Worm (Caenorhabditis elegans) whole organism, young adult: ENCODE results near the gene fbxb-72.

Experiments used
- B0019.2 ChIP-seq: fragments of 200-800 bp; sonication (Bioruptor generic); conservative IDR thresholded peaks from 2 replicates; pipeline ENCODE4 v1.3.6; 2022; ENCODE audit warnings: missing genetic modification reagents, missing genetic modification characterization, missing compliant biosample characterization
- B0336.3 ChIP-seq: fragments of 200-800 bp; sonication (Bioruptor generic); IDR thresholded peaks from 2 replicates; pipeline ENCODE4 v1.3.6; 2022; ENCODE audit warnings: missing genetic modification characterization, missing compliant biosample characterization
- C17E4.6 ChIP-seq: fragments of 200-800 bp; sonication (Bioruptor generic); IDR thresholded peaks from 2 replicates; pipeline ENCODE4 v1.3.6; 2022; ENCODE audit warnings: missing genetic modification reagents, missing genetic modification characterization, missing compliant biosample characterization
- D2030.7 ChIP-seq: fragments of 200-800 bp; sonication (Bioruptor generic); IDR thresholded peaks from 2 replicates; pipeline ENCODE4 v1.3.6; 2022; ENCODE audit warnings: missing genetic modification reagents, missing genetic modification characterization, missing compliant biosample characterization
- F10E7.11 ChIP-seq: sonication (generic microtip); optimal IDR thresholded peaks from 2 replicates; lab custom pipeline; 2017; ENCODE audit warnings: mild to moderate bottlenecking, missing genetic modification characterization, moderate library complexity, missing compliant biosample characterization
- F33H1.4 ChIP-seq: fragments of 200-800 bp; sonication (Bioruptor generic); IDR thresholded peaks from 2 replicates; pipeline ENCODE4 v1.3.6; 2022; ENCODE audit warnings: missing genetic modification reagents, missing genetic modification characterization, missing compliant biosample characterization
- F57C9.4 ChIP-seq: sonication (generic microtip); optimal IDR thresholded peaks from 2 replicates; lab custom pipeline; 2017; ENCODE audit warnings: mild to moderate bottlenecking, missing genetic modification characterization, missing compliant biosample characterization
- K11D2.4 ChIP-seq: fragments of 200-800 bp; sonication (Bioruptor generic); IDR thresholded peaks from 2 replicates; pipeline ENCODE4 v1.3.6; 2022; ENCODE audit warnings: missing genetic modification reagents, missing genetic modification characterization, missing compliant biosample characterization
- K12H6.12 ChIP-seq: fragments of 200-800 bp; sonication (Bioruptor generic); optimal IDR thresholded peaks from 2 replicates; lab custom pipeline; 2018; ENCODE audit warnings: mild to moderate bottlenecking, missing genetic modification characterization, missing compliant biosample characterization
- Y53G8AR.9 ChIP-seq: fragments of 200-800 bp; sonication (Bioruptor generic); conservative IDR thresholded peaks from 2 replicates; pipeline ENCODE4 v1.3.6; 2022; ENCODE audit warnings: missing genetic modification reagents, missing genetic modification characterization, missing compliant biosample characterization
- Y56A3A.18 ChIP-seq: fragments of 200-800 bp; sonication (Bioruptor generic); IDR thresholded peaks from 2 replicates; pipeline ENCODE4 v1.3.6; 2022; ENCODE audit warnings: missing genetic modification reagents, missing genetic modification characterization, missing compliant biosample characterization
- Y67H2A.10 ChIP-seq: fragments of 200-800 bp; sonication (Bioruptor generic); conservative IDR thresholded peaks from 2 replicates; pipeline ENCODE4 v1.3.6; 2022; ENCODE audit warnings: missing genetic modification reagents, missing genetic modification characterization, missing compliant biosample characterization
- Y95B8A.8 ChIP-seq: fragments of 200-800 bp; sonication (Bioruptor generic); IDR thresholded peaks from 2 replicates; pipeline ENCODE4 v1.3.6; 2022; ENCODE audit warnings: missing genetic modification reagents, missing genetic modification characterization, missing compliant biosample characterization
- ZK185.1 ChIP-seq: sonication (generic microtip); optimal IDR thresholded peaks from 2 replicates; lab custom pipeline; 2016; ENCODE audit warnings: mild to moderate bottlenecking, missing genetic modification characterization, missing compliant biosample characterization; ENCODE audit not compliant: poor library complexity, severe bottlenecking
- ama-1 ChIP-seq, 3 experiments: fragments of 150-350 bp in 1 of 3; sonication (generic microtip) in 2 of 3; optimal IDR thresholded peaks; 2 replicates each; lab custom pipeline; 2014 to 2018; ENCODE audit warnings: missing biosample characterization in 2 of 3, missing genetic modification characterization in 2 of 3, missing genetic modification reagents in 2 of 3
- atf-7 ChIP-seq: sonication (generic microtip); optimal IDR thresholded peaks from 2 replicates; lab custom pipeline; 2017; ENCODE audit warnings: mild to moderate bottlenecking, missing genetic modification characterization, missing compliant biosample characterization
- attf-5 ChIP-seq: fragments of 200-800 bp; sonication (Bioruptor generic); optimal IDR thresholded peaks from 2 replicates; lab custom pipeline; 2018; ENCODE audit warnings: mild to moderate bottlenecking, missing genetic modification characterization, missing compliant biosample characterization
- cebp-1 ChIP-seq, 2 experiments: fragments of 200-800 bp in 1 of 2; sonication (Bioruptor generic) in 1 of 2; sonication (generic microtip) in 1 of 2; IDR thresholded peaks in 1 of 2; optimal IDR thresholded peaks in 1 of 2; 2 replicates each; pipeline versions ENCODE4 v1.3.6 to Lab custom; 2017 to 2022; ENCODE audit warnings: missing compliant biosample characterization in 2 of 2, missing genetic modification characterization in 2 of 2, mild to moderate bottlenecking in 1 of 2, missing genetic modification reagents in 1 of 2, moderate library complexity in 1 of 2
- chd-7 ChIP-seq: sonication (generic microtip); optimal IDR thresholded peaks from 2 replicates; lab custom pipeline; 2016; ENCODE audit warnings: mild to moderate bottlenecking, missing genetic modification characterization, moderate library complexity, missing compliant biosample characterization
- dox-1 ChIP-seq: fragments of 200-800 bp; sonication (Bioruptor generic); IDR thresholded peaks from 2 replicates; pipeline ENCODE4 v1.3.6; 2022; ENCODE audit warnings: missing genetic modification reagents, missing genetic modification characterization, missing compliant biosample characterization
- dpff-1 ChIP-seq: sonication (generic microtip); optimal IDR thresholded peaks from 2 replicates; lab custom pipeline; 2017; ENCODE audit warnings: mild to moderate bottlenecking, missing genetic modification characterization, missing compliant biosample characterization
- egl-44 ChIP-seq: fragments of 200-800 bp; sonication (Bioruptor generic); IDR thresholded peaks from 2 replicates; pipeline ENCODE4 v1.3.6; 2022; ENCODE audit warnings: missing genetic modification reagents, missing genetic modification characterization, missing compliant biosample characterization
- egrh-3 ChIP-seq: fragments of 200-800 bp; sonication (Bioruptor generic); IDR thresholded peaks from 2 replicates; pipeline ENCODE4 v1.3.6; 2022; ENCODE audit warnings: missing genetic modification reagents, missing genetic modification characterization, missing compliant biosample characterization
- let-526 ChIP-seq: fragments of 200-800 bp; sonication (Bioruptor generic); IDR thresholded peaks from 2 replicates; pipeline ENCODE4 v1.3.6; 2022; ENCODE audit warnings: missing genetic modification reagents, missing genetic modification characterization, missing compliant biosample characterization
- let-607 ChIP-seq, 2 experiments: fragments of 200-800 bp in 1 of 2; sonication (Bioruptor generic) in 1 of 2; sonication (generic microtip) in 1 of 2; optimal IDR thresholded peaks; 2 replicates each; lab custom pipeline; 2016 to 2018; ENCODE audit warnings: mild to moderate bottlenecking in 2 of 2, missing compliant biosample characterization in 2 of 2, missing genetic modification characterization in 2 of 2, moderate library complexity in 2 of 2, missing genotype in 1 of 2
- lin-40 ChIP-seq: sonication (generic microtip); optimal IDR thresholded peaks from 2 replicates; lab custom pipeline; 2016; ENCODE audit warnings: missing genetic modification characterization, mild to moderate bottlenecking, missing compliant biosample characterization, missing genotype, missing genetic modification reagents
- madf-8 ChIP-seq: fragments of 200-800 bp; sonication (Bioruptor generic); conservative IDR thresholded peaks from 2 replicates; pipeline ENCODE4 v1.3.6; 2022; ENCODE audit warnings: missing genetic modification reagents, missing genetic modification characterization, missing compliant biosample characterization
- mel-28 ChIP-seq: sonication (generic microtip); optimal IDR thresholded peaks from 2 replicates; lab custom pipeline; 2016; ENCODE audit warnings: borderline replicate concordance, mild to moderate bottlenecking, missing genetic modification characterization, missing compliant biosample characterization
- nhr-27 ChIP-seq: fragments of 200-800 bp; sonication (Bioruptor generic); optimal IDR thresholded peaks from 2 replicates; lab custom pipeline; 2018; ENCODE audit warnings: mild to moderate bottlenecking, missing genetic modification characterization, moderate library complexity, missing compliant biosample characterization
- nhr-80 ChIP-seq: sonication (generic microtip); optimal IDR thresholded peaks from 2 replicates; lab custom pipeline; 2016; ENCODE audit warnings: missing genetic modification characterization, missing compliant biosample characterization
- repo-1 ChIP-seq: sonication (generic microtip); optimal IDR thresholded peaks from 2 replicates; lab custom pipeline; 2017; ENCODE audit warnings: mild to moderate bottlenecking, missing genetic modification characterization, missing compliant biosample characterization
- snpc-3.4 ChIP-seq: sonication (generic microtip); optimal IDR thresholded peaks from 2 replicates; lab custom pipeline; 2017; ENCODE audit warnings: missing genetic modification characterization, mild to moderate bottlenecking, missing compliant biosample characterization, antibody characterized with exemption, moderate library complexity, missing genotype, missing genetic modification reagents
- somi-1 ChIP-seq: fragments of 200-800 bp; sonication (Bioruptor generic); optimal IDR thresholded peaks from 2 replicates; lab custom pipeline; 2018; ENCODE audit warnings: mild to moderate bottlenecking, missing genetic modification characterization, missing compliant biosample characterization
- tlf-1 ChIP-seq: fragments of 200-800 bp; sonication (Bioruptor generic); optimal IDR thresholded peaks from 2 replicates; lab custom pipeline; 2018; ENCODE audit warnings: mild to moderate bottlenecking, missing genetic modification characterization, missing compliant biosample characterization
- xnd-1 ChIP-seq: sonication (generic microtip); optimal IDR thresholded peaks from 2 replicates; lab custom pipeline; 2016; ENCODE audit warnings: missing genotype, missing genetic modification reagents, missing genetic modification characterization, missing compliant biosample characterization
- ztf-22 ChIP-seq: fragments of 200-800 bp; sonication (Bioruptor generic); optimal IDR thresholded peaks from 2 replicates; lab custom pipeline; 2018; ENCODE audit warnings: mild to moderate bottlenecking, missing genetic modification characterization, moderate library complexity, missing compliant biosample characterization
- ztf-25 ChIP-seq: fragments of 200-800 bp; sonication (Bioruptor generic); IDR thresholded peaks from 2 replicates; pipeline ENCODE4 v1.3.6; 2022; ENCODE audit warnings: missing genetic modification reagents, missing genetic modification characterization, missing compliant biosample characterization
- ztf-26 ChIP-seq: sonication (generic microtip); optimal IDR thresholded peaks from 2 replicates; lab custom pipeline; 2017; ENCODE audit warnings: missing genetic modification characterization, missing compliant biosample characterization
- ztf-28 ChIP-seq: fragments of 200-800 bp; sonication (Bioruptor generic); IDR thresholded peaks from 2 replicates; pipeline ENCODE4 v1.3.6; 2022; ENCODE audit warnings: missing genetic modification reagents, missing genetic modification characterization, missing compliant biosample characterization

The fbxb-72 gene

DNA sequence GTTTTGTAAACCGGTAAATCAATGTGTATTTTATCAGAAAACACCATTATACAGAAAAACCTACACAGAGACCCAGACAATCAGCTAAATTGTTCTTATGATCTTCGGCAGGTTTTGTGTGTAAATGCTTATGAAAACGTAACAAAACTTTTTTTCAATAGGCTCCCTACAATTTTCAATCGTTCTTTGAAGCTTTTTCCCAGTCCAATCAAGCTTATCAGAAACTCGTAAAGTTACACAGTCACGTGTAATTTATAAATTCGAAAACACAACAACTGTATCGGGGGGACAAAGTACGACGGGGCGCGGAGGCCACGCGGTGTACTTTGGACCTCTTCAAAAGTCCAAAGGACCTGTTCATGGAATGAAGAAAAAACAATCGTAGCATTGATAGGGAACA lies 6.5 kb upstream of the fbxb-72 start (continued):
- TF ChIP-seq atf-7 (tag; lab: Kevin White, UChicago) (no peak), egrh-3 (GFP tag; lab: Robert Waterston, UW) (no peak), let-607 (tag; optimal IDR thresholded peaks at IDR 0.05; lab: Kevin White, UChicago) (no peak), cebp-1 (GFP tag; IDR thresholded peaks at IDR 0.05; lab: Robert Waterston, UW) (peak; percentile 37; the same call in 1 of the 2 replicates), cebp-1 (tag; optimal IDR thresholded peaks at IDR 0.05; lab: Kevin White, UChicago) (peak; percentile 71), F57C9.4 (no peak), F33H1.4 (GFP tag; lab: Robert Waterston, UW) (no peak), nhr-27 (no peak), Y53G8AR.9 (GFP tag; lab: Robert Waterston, UW) (peak; percentile 68; the same call in 1 of the 2 replicates), ztf-28 (GFP tag; lab: Robert Waterston, UW) (no peak), dox-1 (GFP tag; lab: Robert Waterston, UW) (peak; percentile 42; the same call in 1 of the 2 replicates), K11D2.4 (GFP tag; lab: Robert Waterston, UW) (peak; percentile 45; the same call in 1 of the 2 replicates), ZK185.1 (tag; lab: Kevin White, UChicago) (peak; percentile 25), mel-28 (tag; lab: Kevin White, UChicago) (no peak), egl-44 (GFP tag; lab: Robert Waterston, UW) (0 out of 2 replicates have a peak, but pooled peaks have one; percentile 55), Y56A3A.18 (GFP tag; lab: Robert Waterston, UW) (no peak), C17E4.6 (GFP tag; lab: Robert Waterston, UW) (no peak), snpc-3.4 (no peak), B0336.3 (GFP tag; lab: Robert Waterston, UW) (no peak; the same call in 1 of the 2 replicates), xnd-1 (tag; lab: Kevin White, UChicago) (no peak), B0019.2 (GFP tag; lab: Robert Waterston, UW) (no peak), somi-1 (GFP tag; lab: Kevin White, UChicago) (peak; percentile 25)

DNA sequence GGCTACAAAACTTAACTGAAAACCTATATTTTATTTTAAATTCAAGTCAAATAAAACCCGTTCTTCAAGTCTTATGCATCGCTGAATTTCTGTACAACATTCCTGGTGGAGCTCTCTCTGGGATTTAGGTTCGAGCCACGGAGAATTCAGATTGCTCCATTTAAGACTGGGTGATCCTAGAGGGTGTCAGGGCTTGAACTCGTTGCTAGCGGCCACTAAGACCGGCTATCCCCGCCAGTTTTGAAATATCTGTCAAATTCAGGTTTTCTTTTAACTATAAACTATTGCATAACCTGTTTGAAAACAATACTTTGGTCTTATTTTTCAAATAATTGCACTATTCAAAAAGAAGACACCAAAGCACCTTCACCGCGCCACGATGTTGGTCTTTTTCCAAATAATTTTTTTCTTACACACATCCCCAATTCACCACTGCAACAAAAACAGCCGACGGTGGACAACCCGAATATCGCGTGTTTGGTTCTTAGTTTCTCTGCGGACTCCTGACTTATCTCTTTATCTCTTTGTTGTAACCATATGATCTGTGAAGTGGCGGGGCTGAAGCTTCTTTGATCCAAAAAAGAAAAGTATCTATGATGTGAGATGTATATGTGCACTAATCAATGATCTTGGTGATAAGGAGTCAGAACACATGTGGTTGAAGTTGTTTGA lies 5.2 kb upstream of the fbxb-72 start:
- no peak for TF ChIP-seq madf-8 (GFP tag; lab: Robert Waterston, UW)
- TF ChIP-seq F57C9.4, result peak; percentile 8
- TF ChIP-seq attf-5, result peak; percentile 22
- TF ChIP-seq nhr-80 (tag; lab: Kevin White, UChicago), result peak; percentile 23
- 0 out of 2 replicates have a peak, but pooled peaks have one; percentile 27 for TF ChIP-seq Y95B8A.8 (GFP tag; lab: Robert Waterston, UW)
- no peak for TF ChIP-seq F10E7.11 (tag; lab: Kevin White, UChicago)
- peak; percentile 85 for TF ChIP-seq ama-1 (optimal IDR thresholded peaks at IDR 0.05; lab: Kevin White, UChicago)
- no peak for TF ChIP-seq ama-1 (GFP tag; optimal IDR thresholded peaks at IDR 0.05; lab: Kevin White, UChicago)
- TF ChIP-seq let-607 (tag; optimal IDR thresholded peaks at IDR 0.05; lab: Kevin White, UChicago), result peak in 1 of 2 experiments; percentile 18
- TF ChIP-seq B0336.3 (GFP tag; lab: Robert Waterston, UW), result peak; percentile 66
- TF ChIP-seq chd-7 (tag; lab: Kevin White, UChicago), result peak; percentile 54
- peak; percentile 32 for TF ChIP-seq K12H6.12 (tag; lab: Kevin White, UChicago)
- peak; percentile 16 for TF ChIP-seq ztf-26 (tag; lab: Kevin White, UChicago)
- TF ChIP-seq ZK185.1 (tag; lab: Kevin White, UChicago), result peak; percentile 29
- peak; percentile 64 for TF ChIP-seq repo-1 (tag; lab: Kevin White, UChicago)
- TF ChIP-seq tlf-1 (GFP tag; lab: Kevin White, UChicago), result peak; percentile 54
- TF ChIP-seq D2030.7 (GFP tag; lab: Robert Waterston, UW), result no peak
- TF ChIP-seq ztf-25 (GFP tag; lab: Robert Waterston, UW), result no peak
- TF ChIP-seq somi-1 (GFP tag; lab: Kevin White, UChicago), result peak; percentile 67
- no peak for TF ChIP-seq dpff-1
- TF ChIP-seq Y67H2A.10, result no peak
- peak; percentile 40; the same call in 1 of the 2 replicates for TF ChIP-seq let-526
- peak; percentile 42 for TF ChIP-seq ztf-22
- no peak for TF ChIP-seq cebp-1 (GFP tag; IDR thresholded peaks at IDR 0.05; lab: Robert Waterston, UW)
- peak; percentile 44 for TF ChIP-seq cebp-1 (tag; optimal IDR thresholded peaks at IDR 0.05; lab: Kevin White, UChicago)
- no peak for TF ChIP-seq Y53G8AR.9 (GFP tag; lab: Robert Waterston, UW)
- TF ChIP-seq lin-40, result peak; percentile 24
